Fruit fly (Drosophila melanogaster): ENCODE results near the gene Apl.
A peak's percentile ranks its signal among the peaks of the same experiment; 100 is the strongest.

Apl gene

dm6 chr3L:16640509-16641068, 45.6 kb downstream of the Apl start (continued):
- TF ChIP-seq CG5953 (GFP tag; IDR thresholded peaks at IDR 0.05): no peak
- peak; percentile 60 for TF ChIP-seq lab (GFP tag; optimal IDR thresholded peaks at IDR 0.05)
- TF ChIP-seq Rx (GFP tag; IDR thresholded peaks at IDR 0.05): no peak
- no peak for TF ChIP-seq CG7786 (GFP tag; optimal IDR thresholded peaks at IDR 0.05)
- no peak for TF ChIP-seq rib (GFP tag; IDR thresholded peaks at IDR 0.05)
- no peak for TF ChIP-seq slbo (GFP tag; IDR thresholded peaks at IDR 0.05)
- no peak for TF ChIP-seq pan (optimal IDR thresholded peaks at IDR 0.05)
- TF ChIP-seq pan (GFP tag; optimal IDR thresholded peaks at IDR 0.05 in 1 of 2, IDR thresholded peaks at IDR 0.05 in 1 of 2): peak in 1 of 2 experiments; percentile 13
- TF ChIP-seq CG15696 (tag; optimal IDR thresholded peaks at IDR 0.05): peak; percentile 84
- TF ChIP-seq nau (GFP tag; optimal IDR thresholded peaks at IDR 0.05): peak; percentile 46
- peak; percentile 51 for TF ChIP-seq CG33557 (GFP tag; optimal IDR thresholded peaks at IDR 0.05)
- no peak for TF ChIP-seq Xbp1 (GFP tag; optimal IDR thresholded peaks at IDR 0.05)
- no peak for TF ChIP-seq en (GFP tag; optimal IDR thresholded peaks at IDR 0.05)
- TF ChIP-seq CG1602 (GFP tag; optimal IDR thresholded peaks at IDR 0.05): no peak
- no peak for TF ChIP-seq CG12219 (GFP tag; optimal IDR thresholded peaks at IDR 0.05)
- TF ChIP-seq scrt (GFP tag; optimal IDR thresholded peaks at IDR 0.05): no peak
- TF ChIP-seq CG32772 (GFP tag; IDR thresholded peaks at IDR 0.05): no peak
- TF ChIP-seq gcm (GFP tag; optimal IDR thresholded peaks at IDR 0.05): peak; percentile 53
- peak; percentile 36 for TF ChIP-seq Nf-YB (GFP tag; optimal IDR thresholded peaks at IDR 0.05)
- TF ChIP-seq pnt (GFP tag; optimal IDR thresholded peaks at IDR 0.05): no peak
- no peak for TF ChIP-seq zf30C (GFP tag; optimal IDR thresholded peaks at IDR 0.05)
- TF ChIP-seq stc (GFP tag; IDR thresholded peaks at IDR 0.05): peak; percentile 12; the same call in 1 of the 2 replicates
- TF ChIP-seq CG31365 (tag; optimal IDR thresholded peaks at IDR 0.05): no peak
- TF ChIP-seq ems (GFP tag; optimal IDR thresholded peaks at IDR 0.05): no peak
- no peak for TF ChIP-seq sna (GFP tag; IDR thresholded peaks at IDR 0.05; ENCODE audit: partially characterized antibody)
- TF ChIP-seq CG18476 (GFP tag; optimal IDR thresholded peaks at IDR 0.05): no peak
- peak; percentile 5 for TF ChIP-seq wek (GFP tag; optimal IDR thresholded peaks at IDR 0.05)
- TF ChIP-seq CG2129 (GFP tag; IDR thresholded peaks at IDR 0.05; ENCODE audit: partially characterized antibody): no peak
- TF ChIP-seq Mrtf (GFP tag; IDR thresholded peaks at IDR 0.05): no peak
- TF ChIP-seq vvl (GFP tag; IDR thresholded peaks at IDR 0.05): no peak
- TF ChIP-seq CG9797 (GFP tag; optimal IDR thresholded peaks at IDR 0.05): no peak
- no peak for TF ChIP-seq CG8765 (GFP tag; IDR thresholded peaks at IDR 0.05)
- no peak for TF ChIP-seq Lim3 (GFP tag; IDR thresholded peaks at IDR 0.05)
- peak; percentile 59 for TF ChIP-seq ara (GFP tag; IDR thresholded peaks at IDR 0.05)
- TF ChIP-seq nerfin-2 (GFP tag; IDR thresholded peaks at IDR 0.05; ENCODE audit: partially characterized antibody): no peak
- no peak for TF ChIP-seq gro (GFP tag; optimal IDR thresholded peaks at IDR 0.05)
- no peak for TF ChIP-seq Ravus (GFP tag; IDR thresholded peaks at IDR 0.05)
- TF ChIP-seq Oli (tag; optimal IDR thresholded peaks at IDR 0.05): peak; percentile 16
- TF ChIP-seq MESR4 (GFP tag; optimal IDR thresholded peaks at IDR 0.05): no peak
- TF ChIP-seq CG12769 (tag; optimal IDR thresholded peaks at IDR 0.05): no peak
- no peak for TF ChIP-seq CG14441 (GFP tag; IDR thresholded peaks at IDR 0.05)
- no peak for TF ChIP-seq chm (GFP tag; IDR thresholded peaks at IDR 0.05)
- no peak for TF ChIP-seq CG3726 (GFP tag; IDR thresholded peaks at IDR 0.05)
- TF ChIP-seq CG7357 (GFP tag; IDR thresholded peaks at IDR 0.05): no peak
- TF ChIP-seq Hmx (GFP tag; optimal IDR thresholded peaks at IDR 0.05): no peak
- peak; percentile 47 for TF ChIP-seq MTF-1 (GFP tag; optimal IDR thresholded peaks at IDR 0.05; ENCODE audit: borderline replicate concordance)
- TF ChIP-seq CG12744 (GFP tag; optimal IDR thresholded peaks at IDR 0.05): no peak
- no peak for TF ChIP-seq nmo (GFP tag; optimal IDR thresholded peaks at IDR 0.05)
- no peak for TF ChIP-seq CG15073 (GFP tag; optimal IDR thresholded peaks at IDR 0.05)
- TF ChIP-seq fru (optimal IDR thresholded peaks at IDR 0.05): no peak
- TF ChIP-seq Abd-B (GFP tag; optimal IDR thresholded peaks at IDR 0.05): no peak
- TF ChIP-seq chn (GFP tag; optimal IDR thresholded peaks at IDR 0.05): no peak

Measured in whole organism, embryonic.